Fruit fly (Drosophila melanogaster): ENCODE results near the gene CG15337.

Gene CG15337

dm6 chrX:8196157-8196526, 36.3 kb downstream of the CG15337 start:
- TF ChIP-seq cic (GFP tag; optimal IDR thresholded peaks at IDR 0.05) (no peak), CG11617 (GFP tag; optimal IDR thresholded peaks at IDR 0.05) (no peak), Mnt (GFP tag; optimal IDR thresholded peaks at IDR 0.05) (no peak), tj (GFP tag; optimal IDR thresholded peaks at IDR 0.05) (no peak), ovo (GFP tag; optimal IDR thresholded peaks at IDR 0.05) (no peak), CG1620 (GFP tag; optimal IDR thresholded peaks at IDR 0.05) (no peak), CG14711 (tag; optimal IDR thresholded peaks at IDR 0.05) (no peak), CG12768 (GFP tag; optimal IDR thresholded peaks at IDR 0.05) (no peak), Crg-1 (GFP tag; optimal IDR thresholded peaks at IDR 0.05) (no peak)

dm6 chrX:8196598-8197228, 36.9 kb downstream of the CG15337 start:
- no peak for TF ChIP-seq CG7045 (GFP tag; optimal IDR thresholded peaks at IDR 0.05)
- no peak for TF ChIP-seq bab1 (GFP tag; optimal IDR thresholded peaks at IDR 0.05)
- TF ChIP-seq cic (GFP tag; optimal IDR thresholded peaks at IDR 0.05) = no peak
- TF ChIP-seq Mnt (GFP tag; optimal IDR thresholded peaks at IDR 0.05) = no peak
- TF ChIP-seq ovo (GFP tag; optimal IDR thresholded peaks at IDR 0.05) = no peak
- no peak for TF ChIP-seq toe (GFP tag; optimal IDR thresholded peaks at IDR 0.05)
- no peak for TF ChIP-seq Hr96 (GFP tag; optimal IDR thresholded peaks at IDR 0.05)
- no peak for TF ChIP-seq Crg-1 (GFP tag; optimal IDR thresholded peaks at IDR 0.05)
- no peak for TF ChIP-seq CG33017 (tag; optimal IDR thresholded peaks at IDR 0.05)
- TF ChIP-seq pad (GFP tag; optimal IDR thresholded peaks at IDR 0.05) = no peak
- no peak for TF ChIP-seq tj (GFP tag; optimal IDR thresholded peaks at IDR 0.05)
- no peak for TF ChIP-seq CG12768 (GFP tag; optimal IDR thresholded peaks at IDR 0.05)
- TF ChIP-seq Clk (GFP tag; optimal IDR thresholded peaks at IDR 0.05) = no peak
- TF ChIP-seq cnc (optimal IDR thresholded peaks at IDR 0.05) = no peak
- no peak for TF ChIP-seq CG5204 (GFP tag; optimal IDR thresholded peaks at IDR 0.05)
- TF ChIP-seq CG14711 (tag; optimal IDR thresholded peaks at IDR 0.05) = no peak
- no peak for TF ChIP-seq CG11617 (GFP tag; optimal IDR thresholded peaks at IDR 0.05)
- TF ChIP-seq CG1620 (GFP tag; optimal IDR thresholded peaks at IDR 0.05) = no peak

- TF ChIP-seq tj (GFP tag; optimal IDR thresholded peaks at IDR 0.05) (peak; percentile 84), Crg-1 (GFP tag; optimal IDR thresholded peaks at IDR 0.05) (no peak), CG7101 (tag; optimal IDR thresholded peaks at IDR 0.05) (no peak), Hr96 (GFP tag; optimal IDR thresholded peaks at IDR 0.05) (no peak), Mnt (GFP tag; optimal IDR thresholded peaks at IDR 0.05) (peak; percentile 51), toe (GFP tag; optimal IDR thresholded peaks at IDR 0.05) (no peak), CG11617 (GFP tag; optimal IDR thresholded peaks at IDR 0.05) (no peak), CG12768 (GFP tag; optimal IDR thresholded peaks at IDR 0.05) (no peak), ovo (GFP tag; optimal IDR thresholded peaks at IDR 0.05) (no peak), CG5204 (GFP tag; optimal IDR thresholded peaks at IDR 0.05) (no peak), CG14711 (tag; optimal IDR thresholded peaks at IDR 0.05) (no peak), cnc (optimal IDR thresholded peaks at IDR 0.05) (no peak), CG7045 (GFP tag; optimal IDR thresholded peaks at IDR 0.05) (peak; percentile 24), cic (GFP tag; optimal IDR thresholded peaks at IDR 0.05) (peak; percentile 36), Clk (GFP tag; optimal IDR thresholded peaks at IDR 0.05) (no peak), CG33017 (tag; optimal IDR thresholded peaks at IDR 0.05) (no peak), CG1620 (GFP tag; optimal IDR thresholded peaks at IDR 0.05) (no peak), bab1 (GFP tag; optimal IDR thresholded peaks at IDR 0.05) (no peak), kay (GFP tag; ENCODE audit: borderline replicate concordance) (peak; percentile 31)
Measured at dm6 chrX:8198935-8199580, 39.2 kb downstream of the CG15337 start.

- no peak for TF ChIP-seq Mnt (GFP tag; optimal IDR thresholded peaks at IDR 0.05)
- TF ChIP-seq tj (GFP tag; optimal IDR thresholded peaks at IDR 0.05) = peak; percentile 35
Measured at dm6 chrX:8202724-8203362, 43.0 kb downstream of the CG15337 start.

- TF ChIP-seq tj (GFP tag; optimal IDR thresholded peaks at IDR 0.05) (no peak), CG14711 (tag; optimal IDR thresholded peaks at IDR 0.05) (no peak)
Measured at dm6 chrX:8205625-8206252, 45.9 kb downstream of the CG15337 start.

- TF ChIP-seq kay (GFP tag; ENCODE audit: borderline replicate concordance) = no peak
- no peak for TF ChIP-seq CG5204 (GFP tag; optimal IDR thresholded peaks at IDR 0.05)
- TF ChIP-seq CG7101 (tag; optimal IDR thresholded peaks at IDR 0.05) = no peak
- TF ChIP-seq Crg-1 (GFP tag; optimal IDR thresholded peaks at IDR 0.05) = no peak
- TF ChIP-seq CG14711 (tag; optimal IDR thresholded peaks at IDR 0.05) = no peak
- no peak for TF ChIP-seq toe (GFP tag; optimal IDR thresholded peaks at IDR 0.05)
- TF ChIP-seq ovo (GFP tag; optimal IDR thresholded peaks at IDR 0.05) = no peak
- no peak for TF ChIP-seq Mnt (GFP tag; optimal IDR thresholded peaks at IDR 0.05)
- no peak for TF ChIP-seq pad (GFP tag; optimal IDR thresholded peaks at IDR 0.05)
- TF ChIP-seq CG33017 (tag; optimal IDR thresholded peaks at IDR 0.05) = no peak
- TF ChIP-seq bab1 (GFP tag; optimal IDR thresholded peaks at IDR 0.05) = no peak
- no peak for TF ChIP-seq tj (GFP tag; optimal IDR thresholded peaks at IDR 0.05)
- no peak for TF ChIP-seq CG11617 (GFP tag; optimal IDR thresholded peaks at IDR 0.05)
- no peak for TF ChIP-seq cic (GFP tag; optimal IDR thresholded peaks at IDR 0.05)
- no peak for TF ChIP-seq cnc (optimal IDR thresholded peaks at IDR 0.05)
- TF ChIP-seq CG12768 (GFP tag; optimal IDR thresholded peaks at IDR 0.05) = no peak
- TF ChIP-seq CG1620 (GFP tag; optimal IDR thresholded peaks at IDR 0.05) = no peak
- TF ChIP-seq Clk (GFP tag; optimal IDR thresholded peaks at IDR 0.05) = no peak
- TF ChIP-seq CG7045 (GFP tag; optimal IDR thresholded peaks at IDR 0.05) = no peak
- TF ChIP-seq Hr96 (GFP tag; optimal IDR thresholded peaks at IDR 0.05) = no peak
Measured at dm6 chrX:8206561-8206960, 46.7 kb downstream of the CG15337 start.
